Fruit fly (Drosophila melanogaster): ENCODE results near the gene Pcmt.
A peak's percentile ranks its signal among the peaks of the same experiment; 100 is the strongest.

The Pcmt gene

dm6 chr3R:5554082-5554481 lies at the start of gene Pcmt:
Pcmt (minus strand) TSS chr3R:5554316.
- TF ChIP-seq pdm3 (GFP tag; optimal IDR thresholded peaks at IDR 0.05): no peak
- no peak for TF ChIP-seq OdsH (GFP tag; optimal IDR thresholded peaks at IDR 0.05)
- no peak for TF ChIP-seq spab (GFP tag; optimal IDR thresholded peaks at IDR 0.05)
- no peak for TF ChIP-seq CG31627 (GFP tag; optimal IDR thresholded peaks at IDR 0.05)
- no peak for TF ChIP-seq vri (GFP tag; optimal IDR thresholded peaks at IDR 0.05)
- TF ChIP-seq Smox (GFP tag; optimal IDR thresholded peaks at IDR 0.05): no peak
- no peak for TF ChIP-seq CG11902 (GFP tag; optimal IDR thresholded peaks at IDR 0.05)
- no peak for TF ChIP-seq CG8319 (GFP tag; optimal IDR thresholded peaks at IDR 0.05)
- peak; percentile 2 for TF ChIP-seq esn (GFP tag; optimal IDR thresholded peaks at IDR 0.05)

dm6 chr3R:5601044-5601523 lies 47.0 kb upstream of the Pcmt start, which contains the start of the genes kra and SecS:
kra (minus strand) TSS chr3R:5601136.
SecS (plus strand) TSS chr3R:5601433.
- peak; percentile 24 for TF ChIP-seq Ets96B (tag; optimal IDR thresholded peaks at IDR 0.05)
- TF ChIP-seq CG6276 (GFP tag; optimal IDR thresholded peaks at IDR 0.05): no peak
- peak; percentile 68 for TF ChIP-seq CG31627 (GFP tag; optimal IDR thresholded peaks at IDR 0.05)
- no peak for TF ChIP-seq CG7368 (GFP tag; optimal IDR thresholded peaks at IDR 0.05)
- TF ChIP-seq CG4318 (GFP tag; optimal IDR thresholded peaks at IDR 0.05): no peak
- peak; percentile 86 for TF ChIP-seq fkh (GFP tag; optimal IDR thresholded peaks at IDR 0.05)
- TF ChIP-seq Gug (GFP tag; IDR thresholded peaks at IDR 0.05): no peak
- peak; percentile 38 for TF ChIP-seq CG6808 (GFP tag; optimal IDR thresholded peaks at IDR 0.05)
- TF ChIP-seq svp (GFP tag): peak; percentile 78
- TF ChIP-seq CG8632 (GFP tag; optimal IDR thresholded peaks at IDR 0.05): peak; percentile 46
- peak; percentile 61 for TF ChIP-seq Sox15 (GFP tag; optimal IDR thresholded peaks at IDR 0.05)
- no peak for TF ChIP-seq eg (GFP tag; IDR thresholded peaks at IDR 0.05)
- no peak for TF ChIP-seq CG6163 (GFP tag; IDR thresholded peaks at IDR 0.05)
- no peak for TF ChIP-seq CG8119 (GFP tag; IDR thresholded peaks at IDR 0.05)
- TF ChIP-seq salr (GFP tag; optimal IDR thresholded peaks at IDR 0.05): no peak
- no peak for TF ChIP-seq net (GFP tag; optimal IDR thresholded peaks at IDR 0.05)
- peak; percentile 51 for TF ChIP-seq topi (GFP tag; optimal IDR thresholded peaks at IDR 0.05)
- peak; percentile 66 for TF ChIP-seq OdsH (GFP tag; optimal IDR thresholded peaks at IDR 0.05)
- TF ChIP-seq CG6854 (GFP tag; optimal IDR thresholded peaks at IDR 0.05): no peak
- TF ChIP-seq Hr4 (GFP tag; optimal IDR thresholded peaks at IDR 0.05): peak; percentile 79
- TF ChIP-seq CG11762 (GFP tag; optimal IDR thresholded peaks at IDR 0.05; ENCODE audit: insufficient read depth): peak; percentile 45
- peak; percentile 67 for TF ChIP-seq esn (GFP tag; optimal IDR thresholded peaks at IDR 0.05)
- peak; percentile 67 for TF ChIP-seq Met (GFP tag; optimal IDR thresholded peaks at IDR 0.05)
- TF ChIP-seq Eip78C (GFP tag): peak; percentile 79
- TF ChIP-seq cyc (GFP tag; optimal IDR thresholded peaks at IDR 0.05): peak; percentile 55
- peak; percentile 72 for TF ChIP-seq Ets21C (GFP tag; optimal IDR thresholded peaks at IDR 0.05)
- TF ChIP-seq dac (GFP tag; optimal IDR thresholded peaks at IDR 0.05): peak; percentile 20
- TF ChIP-seq fd85E (GFP tag; optimal IDR thresholded peaks at IDR 0.05): peak; percentile 31
- TF ChIP-seq CG8319 (GFP tag; optimal IDR thresholded peaks at IDR 0.05): peak; percentile 39
- TF ChIP-seq Sox102F (GFP tag; optimal IDR thresholded peaks at IDR 0.05): no peak
- TF ChIP-seq CG3032 (tag; optimal IDR thresholded peaks at IDR 0.05): peak; percentile 44
- no peak for TF ChIP-seq vri (GFP tag; optimal IDR thresholded peaks at IDR 0.05)
- peak; percentile 69 for TF ChIP-seq lz (GFP tag; optimal IDR thresholded peaks at IDR 0.05)
- TF ChIP-seq ss (GFP tag; optimal IDR thresholded peaks at IDR 0.05): no peak
- peak; percentile 42 for TF ChIP-seq Eip75B (GFP tag; optimal IDR thresholded peaks at IDR 0.05)
- TF ChIP-seq achi (GFP tag; optimal IDR thresholded peaks at IDR 0.05): peak; percentile 66
- TF ChIP-seq CG11294 (GFP tag; IDR thresholded peaks at IDR 0.05): no peak
- TF ChIP-seq CG1621 (tag; optimal IDR thresholded peaks at IDR 0.05): no peak
- TF ChIP-seq CG32006 (GFP tag; optimal IDR thresholded peaks at IDR 0.05): no peak
- TF ChIP-seq CG15336 (GFP tag; IDR thresholded peaks at IDR 0.05): no peak
- TF ChIP-seq Blimp-1 (GFP tag; optimal IDR thresholded peaks at IDR 0.05): peak; percentile 19
- TF ChIP-seq CG10631 (GFP tag; optimal IDR thresholded peaks at IDR 0.05): peak; percentile 64
- TF ChIP-seq CG34406 (GFP tag; optimal IDR thresholded peaks at IDR 0.05): peak; percentile 16
- peak; percentile 40 for TF ChIP-seq CG11902 (GFP tag; optimal IDR thresholded peaks at IDR 0.05)
- TF ChIP-seq CG6792 (GFP tag; optimal IDR thresholded peaks at IDR 0.05): peak; percentile 47
- no peak for TF ChIP-seq Lpt (GFP tag; optimal IDR thresholded peaks at IDR 0.05)
- no peak for TF ChIP-seq Eip93F (GFP tag; optimal IDR thresholded peaks at IDR 0.05)
